Fruit fly (Drosophila melanogaster) whole organism, embryonic: ENCODE measurements around the gene CG9184.
A peak's percentile ranks its signal among the peaks of the same experiment; 100 is the strongest.

Source experiments
- Atf-2 ChIP-seq: fragments of 200-800 bp; sonication (Bioruptor generic); optimal IDR thresholded peaks from 2 replicates; lab custom pipeline; 2016; ENCODE audit warnings: missing biosample characterization, missing genetic modification characterization
- CG11085 ChIP-seq: fragments of 200-800 bp; sonication (Bioruptor generic); IDR thresholded peaks from 2 replicates; pipeline ENCODE4 v1.3.6; 2022; ENCODE audit warnings: missing biosample characterization, missing genetic modification characterization
- CG12104 ChIP-seq: fragments of 200-800 bp; sonication (Bioruptor generic); optimal IDR thresholded peaks from 3 replicates; lab custom pipeline; 2016; ENCODE audit warnings: missing biosample characterization, missing genetic modification characterization
- CG12155 ChIP-seq: fragments of 200-800 bp; sonication (Bioruptor generic); optimal IDR thresholded peaks from 3 replicates; lab custom pipeline; 2016; ENCODE audit warnings: missing biosample characterization, missing genetic modification characterization
- CG14441 ChIP-seq: fragments of 200-800 bp; sonication (Bioruptor generic); IDR thresholded peaks from 2 replicates; pipeline ENCODE4 v1.3.6; 2022; ENCODE audit warnings: missing biosample characterization, missing genetic modification characterization
- CG14965 ChIP-seq: fragments of 200-800 bp; sonication (Bioruptor generic); optimal IDR thresholded peaks from 2 replicates; lab custom pipeline; 2016; ENCODE audit warnings: missing biosample characterization, missing genetic modification characterization, borderline replicate concordance
- CG17912 ChIP-seq: fragments of 200-800 bp; sonication (Bioruptor generic); optimal IDR thresholded peaks from 2 replicates; lab custom pipeline; 2018; ENCODE audit warnings: missing biosample characterization, mild to moderate bottlenecking, missing genetic modification characterization
- CG34422 ChIP-seq: fragments of 200-800 bp; sonication (Bioruptor generic); IDR thresholded peaks from 3 replicates; pipeline ENCODE4 v1.3.6; 2022; ENCODE audit warnings: missing biosample characterization, missing genetic modification characterization
- CG42726 ChIP-seq: fragments of 200-800 bp; sonication (Bioruptor generic); IDR thresholded peaks from 2 replicates; pipeline ENCODE4 v1.3.6; 2022; ENCODE audit warnings: missing biosample characterization, missing genetic modification characterization; ENCODE audit not compliant: partially characterized antibody
- CG7928 ChIP-seq: fragments of 200-800 bp; sonication (Bioruptor generic); optimal IDR thresholded peaks from 2 replicates; lab custom pipeline; 2017; ENCODE audit warnings: missing biosample characterization, mild to moderate bottlenecking, missing genetic modification characterization
- CG7987 ChIP-seq: fragments of 200-800 bp; sonication (Bioruptor generic); optimal IDR thresholded peaks from 2 replicates; lab custom pipeline; 2018; ENCODE audit warnings: missing biosample characterization, mild to moderate bottlenecking, missing genetic modification characterization, moderate library complexity
- CG9215 ChIP-seq: fragments of 200-800 bp; sonication (Bioruptor generic); IDR thresholded peaks from 2 replicates; pipeline ENCODE4 v1.3.6; 2022; ENCODE audit warnings: missing biosample characterization, missing genetic modification characterization
- CG9797 ChIP-seq: fragments of 200-800 bp; sonication (Bioruptor generic); optimal IDR thresholded peaks from 3 replicates; lab custom pipeline; 2018; ENCODE audit warnings: missing biosample characterization, mild to moderate bottlenecking, missing genetic modification characterization
- CG9817 ChIP-seq: fragments of 200-800 bp; sonication (Bioruptor generic); optimal IDR thresholded peaks from 2 replicates; lab custom pipeline; 2018; ENCODE audit warnings: missing biosample characterization, mild to moderate bottlenecking, missing genetic modification characterization, moderate library complexity
- CG9876 ChIP-seq: fragments of 200-800 bp; sonication (Bioruptor generic); optimal IDR thresholded peaks from 2 replicates; lab custom pipeline; 2016; ENCODE audit warnings: missing biosample characterization, missing genetic modification characterization
- D ChIP-seq, 2 experiments: fragments of 200-800 bp in 1 of 2; fragments of >200 bp in 1 of 2; sonication (Bioruptor generic) in 1 of 2; optimal IDR thresholded peaks; 2 replicates in 1 of 2; 3 replicates in 1 of 2; lab custom pipeline; 2017; ENCODE audit warnings: mild to moderate bottlenecking in 1 of 2, missing biosample characterization in 1 of 2, missing genetic modification characterization in 1 of 2, missing genetic modification reagents in 1 of 2
- Doc2 ChIP-seq: fragments of 200-800 bp; sonication (Bioruptor generic); IDR thresholded peaks from 2 replicates; pipeline ENCODE4 v1.3.6; 2022; ENCODE audit warnings: missing biosample characterization, missing genetic modification characterization
- Dp ChIP-seq: fragments of 200-800 bp; sonication (Bioruptor generic); optimal IDR thresholded peaks from 2 replicates; lab custom pipeline; 2018; ENCODE audit warnings: missing biosample characterization, mild to moderate bottlenecking, missing genetic modification characterization, moderate library complexity
- Ets65A ChIP-seq: fragments of 200-800 bp; sonication (Bioruptor generic); peaks from one replicate; lab custom pipeline; 2016; ENCODE audit warnings: missing biosample characterization, missing genetic modification characterization
- Fer3 ChIP-seq: fragments of 200-800 bp; sonication (Bioruptor generic); optimal IDR thresholded peaks from 2 replicates; lab custom pipeline; 2018; ENCODE audit warnings: missing biosample characterization, mild to moderate bottlenecking, missing genetic modification characterization, moderate library complexity
- Gug ChIP-seq: fragments of 200-800 bp; sonication (Bioruptor generic); IDR thresholded peaks from 4 replicates; pipeline ENCODE4 v1.3.6; 2022; ENCODE audit warnings: missing biosample characterization, missing genetic modification characterization
- Hmr ChIP-seq: fragments of 200-800 bp; sonication (Bioruptor generic); optimal IDR thresholded peaks from 3 replicates; lab custom pipeline; 2017; ENCODE audit warnings: mild to moderate bottlenecking, missing biosample characterization, missing genetic modification reagents, missing genetic modification characterization
- Hmx ChIP-seq: fragments of 200-800 bp; sonication (Bioruptor generic); optimal IDR thresholded peaks from 2 replicates; lab custom pipeline; 2016; ENCODE audit warnings: missing biosample characterization, missing genetic modification characterization
- Myb ChIP-seq: fragments of 200-800 bp; sonication (Bioruptor generic); optimal IDR thresholded peaks from 2 replicates; lab custom pipeline; 2016; ENCODE audit warnings: missing biosample characterization, missing genetic modification characterization
- NC2α ChIP-seq: fragments of 200-800 bp; sonication (Bioruptor generic); optimal IDR thresholded peaks from 2 replicates; lab custom pipeline; 2016; ENCODE audit warnings: missing biosample characterization, missing genetic modification characterization
- NK7.1 ChIP-seq: fragments of 200-800 bp; sonication (Bioruptor generic); optimal IDR thresholded peaks from 3 replicates; lab custom pipeline; 2016; ENCODE audit warnings: missing biosample characterization, missing genetic modification characterization
- Neu2 ChIP-seq: fragments of 200-800 bp; sonication (Bioruptor generic); optimal IDR thresholded peaks from 3 replicates; lab custom pipeline; 2016; ENCODE audit warnings: missing biosample characterization, missing genetic modification characterization, borderline replicate concordance
- Nf-YC ChIP-seq: fragments of 200-800 bp; optimal IDR thresholded peaks from 3 replicates; lab custom pipeline; 2019; ENCODE audit warnings: missing biosample characterization, mild to moderate bottlenecking, missing genetic modification characterization, moderate library complexity
- Pdp1 ChIP-seq, 2 experiments: fragments of 200-800 bp; sonication (Bioruptor generic); optimal IDR thresholded peaks; 3 replicates each; lab custom pipeline; 2016; ENCODE audit warnings: missing biosample characterization in 2 of 2, missing genetic modification characterization in 2 of 2, mild to moderate bottlenecking in 1 of 2, moderate library complexity in 1 of 2
- al ChIP-seq: fragments of 200-800 bp; sonication (Bioruptor generic); IDR thresholded peaks from 2 replicates; pipeline ENCODE4 v1.3.6; 2022; ENCODE audit warnings: missing biosample characterization, missing genetic modification characterization
- ash1 ChIP-seq: fragments of 200-800 bp; sonication (Bioruptor generic); optimal IDR thresholded peaks from 2 replicates; lab custom pipeline; 2018; ENCODE audit warnings: missing biosample characterization, mild to moderate bottlenecking, missing genetic modification characterization
- az2 ChIP-seq: fragments of 200-800 bp; sonication (Bioruptor generic); optimal IDR thresholded peaks from 3 replicates; lab custom pipeline; 2016; ENCODE audit warnings: missing biosample characterization, missing genetic modification characterization
- dm ChIP-seq: fragments of 200-800 bp; sonication (Bioruptor generic); optimal IDR thresholded peaks from 3 replicates; lab custom pipeline; 2016; ENCODE audit warnings: missing biosample characterization, missing genetic modification characterization
- dmrt11E ChIP-seq: fragments of 200-800 bp; sonication (Bioruptor generic); optimal IDR thresholded peaks from 3 replicates; lab custom pipeline; 2018; ENCODE audit warnings: missing biosample characterization, mild to moderate bottlenecking, missing genetic modification characterization, moderate library complexity
- dmrt99B ChIP-seq: fragments of 200-800 bp; sonication (Bioruptor generic); optimal IDR thresholded peaks from 2 replicates; lab custom pipeline; 2018; ENCODE audit warnings: missing biosample characterization, mild to moderate bottlenecking, missing genetic modification characterization, moderate library complexity
- esg ChIP-seq: fragments of 200-800 bp; sonication (Bioruptor generic); conservative IDR thresholded peaks from 2 replicates; pipeline ENCODE4 v1.3.6; 2022; ENCODE audit warnings: missing biosample characterization, missing genetic modification characterization
- gsb-n ChIP-seq: fragments of 200-800 bp; sonication (Bioruptor generic); optimal IDR thresholded peaks from 3 replicates; lab custom pipeline; 2018; ENCODE audit warnings: missing biosample characterization, mild to moderate bottlenecking, missing genetic modification characterization
- insv ChIP-seq, 2 experiments: fragments of 200-800 bp; sonication (Bioruptor generic); optimal IDR thresholded peaks; 3 replicates each; lab custom pipeline; 2016 to 2018; ENCODE audit warnings: missing biosample characterization in 2 of 2, missing genetic modification characterization in 2 of 2
- kay ChIP-seq: fragments of 200-800 bp; sonication (Bioruptor generic); optimal IDR thresholded peaks from 2 replicates; lab custom pipeline; 2016; ENCODE audit warnings: missing biosample characterization, missing genetic modification characterization
- klu ChIP-seq: fragments of 200-800 bp; sonication (Bioruptor generic); IDR thresholded peaks from 2 replicates; pipeline ENCODE4 v1.3.6; 2022; ENCODE audit warnings: missing biosample characterization, missing genetic modification characterization
- lilli ChIP-seq: fragments of 200-800 bp; sonication (Bioruptor generic); optimal IDR thresholded peaks from 3 replicates; lab custom pipeline; 2016; ENCODE audit warnings: missing biosample characterization, missing genetic modification characterization
- otp ChIP-seq: fragments of 200-800 bp; sonication (Bioruptor generic); IDR thresholded peaks from 3 replicates; pipeline ENCODE4, ENCODE4 v1.3.6; 2022; ENCODE audit warnings: missing biosample characterization, missing genetic modification characterization
- phol ChIP-seq: fragments of 200-800 bp; sonication (Bioruptor generic); optimal IDR thresholded peaks from 3 replicates; lab custom pipeline; 2018; ENCODE audit warnings: missing biosample characterization, mild to moderate bottlenecking, missing genetic modification characterization, moderate library complexity
- row ChIP-seq: fragments of 200-800 bp; sonication (Bioruptor generic); IDR thresholded peaks from 3 replicates; pipeline ENCODE4 v1.3.6; 2022; ENCODE audit warnings: missing biosample characterization, missing genetic modification characterization
- schlank ChIP-seq: fragments of 200-800 bp; sonication (Bioruptor generic); optimal IDR thresholded peaks from 2 replicates; lab custom pipeline; 2018; ENCODE audit warnings: missing biosample characterization, mild to moderate bottlenecking, missing genetic modification characterization
- slbo ChIP-seq: fragments of 200-800 bp; sonication (Bioruptor generic); IDR thresholded peaks from 2 replicates; pipeline ENCODE4 v1.3.6; 2022; ENCODE audit warnings: missing biosample characterization, missing genetic modification characterization
- so ChIP-seq: fragments of 200-800 bp; sonication (Bioruptor generic); IDR thresholded peaks from 3 replicates; pipeline ENCODE4 v1.3.6; 2022; ENCODE audit warnings: missing biosample characterization, missing genetic modification characterization
- sqz ChIP-seq: fragments of 200-800 bp; sonication (Bioruptor generic); optimal IDR thresholded peaks from 3 replicates; lab custom pipeline; 2018; ENCODE audit warnings: missing biosample characterization, mild to moderate bottlenecking, missing genetic modification characterization
- unpg ChIP-seq: fragments of 200-800 bp; sonication (Bioruptor generic); optimal IDR thresholded peaks from 3 replicates; lab custom pipeline; 2018; ENCODE audit warnings: missing biosample characterization, mild to moderate bottlenecking, missing genetic modification characterization, moderate library complexity
- usp ChIP-seq: fragments of >200 bp; optimal IDR thresholded peaks from 2 replicates; lab custom pipeline; 2017; ENCODE audit warnings: missing biosample characterization, missing genetic modification characterization

CG9184 gene

DNA sequence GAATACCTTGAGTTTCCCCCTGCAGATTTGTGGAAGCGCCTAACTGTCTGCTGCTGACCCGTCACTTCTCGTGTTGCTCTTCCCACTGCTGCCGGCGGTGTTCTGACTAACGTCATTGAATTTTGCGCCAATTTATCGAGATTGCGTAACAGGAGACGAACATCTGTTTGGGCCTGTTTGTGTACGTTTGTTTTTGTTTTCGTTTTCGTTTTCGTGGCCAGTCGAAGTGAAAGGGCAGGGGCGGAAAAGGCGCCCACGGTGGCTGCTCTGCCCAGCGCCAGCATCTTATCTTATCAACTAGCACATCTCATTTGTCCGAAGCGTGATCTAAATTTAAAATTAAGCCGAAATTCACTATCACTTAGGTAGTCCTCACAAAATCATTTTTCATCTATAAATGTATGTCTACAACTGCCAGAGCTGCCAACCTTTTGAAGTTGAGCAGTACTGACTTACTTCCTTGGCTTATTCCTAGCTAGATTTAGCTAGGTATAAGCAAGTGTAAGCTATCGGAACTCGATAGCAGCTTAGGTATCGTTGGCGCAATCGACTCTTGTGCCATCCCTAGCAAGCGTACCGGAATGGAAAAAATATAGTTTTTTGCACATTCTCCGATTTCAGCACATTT is 15.5 kb downstream of the CG9184 start, which contains the start of the genes Ctr9 and Nt5a (continued):
- TF ChIP-seq esg (GFP tag; lab: Robert Waterston, UW), result no peak
- TF ChIP-seq CG34422, result peak; percentile 84
- TF ChIP-seq CG9215, result peak; percentile 44
- peak; percentile 65 for TF ChIP-seq CG9817 (tag; lab: Kevin White, UChicago)
- TF ChIP-seq NK7.1 (GFP tag; lab: Kevin White, UChicago), result peak; percentile 28
- TF ChIP-seq al (GFP tag; lab: Robert Waterston, UW), result peak; percentile 32; the same call in 1 of the 2 replicates
- TF ChIP-seq Pdp1 (GFP tag; optimal IDR thresholded peaks at IDR 0.05; lab: Kevin White, UChicago), result peak; percentile 53 to 100
- peak; percentile 44 for TF ChIP-seq CG9876 (GFP tag; lab: Kevin White, UChicago)
- TF ChIP-seq CG12104 (GFP tag; lab: Kevin White, UChicago), result no peak
- TF ChIP-seq unpg (GFP tag; lab: Kevin White, UChicago), result no peak
- TF ChIP-seq dmrt11E (tag; lab: Kevin White, UChicago), result peak; percentile 31
- TF ChIP-seq CG14965 (GFP tag; lab: Kevin White, UChicago), result no peak
- TF ChIP-seq Doc2 (GFP tag; lab: Robert Waterston, UW), result no peak
- peak; percentile 90 for TF ChIP-seq Ets65A (GFP tag; lab: Kevin White, UChicago)
- TF ChIP-seq row, result peak; percentile 85
- TF ChIP-seq Fer3 (tag; lab: Kevin White, UChicago), result peak; percentile 36
- TF ChIP-seq usp (GFP tag; lab: Kevin White, UChicago), result no peak
- TF ChIP-seq Hmx, result no peak
- peak; percentile 41; the same call in 1 of the 4 replicates for TF ChIP-seq Gug (GFP tag; lab: Robert Waterston, UW)
- peak; percentile 54 for TF ChIP-seq dm (GFP tag; lab: Kevin White, UChicago)
- no peak for TF ChIP-seq NC2α (GFP tag; lab: Kevin White, UChicago)
- TF ChIP-seq az2 (GFP tag; lab: Kevin White, UChicago), result peak; percentile 31
- no peak for TF ChIP-seq CG11085 (GFP tag; lab: Robert Waterston, UW)
- no peak for TF ChIP-seq Hmr (GFP tag; lab: Kevin White, UChicago)
- TF ChIP-seq CG14441, result no peak
- TF ChIP-seq Atf-2 (GFP tag; lab: Kevin White, UChicago), result no peak
- peak; percentile 42 for TF ChIP-seq CG7987
- peak; percentile 45 for TF ChIP-seq CG7928 (GFP tag; lab: Kevin White, UChicago)
- TF ChIP-seq schlank, result no peak
- peak; percentile 16; the same call in 1 of the 2 replicates for TF ChIP-seq CG42726 (GFP tag; lab: Robert Waterston, UW)
- no peak for TF ChIP-seq Nf-YC (tag; lab: Kevin White, UChicago)
- no peak for TF ChIP-seq otp (GFP tag; lab: Robert Waterston, UW)
- peak; percentile 55 for TF ChIP-seq Dp (GFP tag; lab: Kevin White, UChicago)
- TF ChIP-seq Myb (GFP tag; lab: Kevin White, UChicago), result peak; percentile 72
- TF ChIP-seq slbo (GFP tag; lab: Robert Waterston, UW), result peak; percentile 80
- TF ChIP-seq Neu2 (GFP tag; lab: Kevin White, UChicago), result no peak
- peak; percentile 53 for TF ChIP-seq CG17912 (GFP tag; lab: Kevin White, UChicago)
- peak; percentile 37 for TF ChIP-seq CG9797
- TF ChIP-seq lilli (GFP tag; lab: Kevin White, UChicago), result peak; percentile 85
- TF ChIP-seq sqz (GFP tag; lab: Kevin White, UChicago), result no peak
- no peak for TF ChIP-seq klu (GFP tag; lab: Robert Waterston, UW)
- peak; percentile 5 for TF ChIP-seq ash1
- TF ChIP-seq dmrt99B (tag; lab: Kevin White, UChicago), result no peak
- TF ChIP-seq insv (GFP tag; optimal IDR thresholded peaks at IDR 0.05; lab: Kevin White, UChicago), result peak in 1 of 2 experiments; percentile 71
- TF ChIP-seq CG12155 (GFP tag; lab: Kevin White, UChicago), result peak; percentile 52
- TF ChIP-seq phol (tag; lab: Kevin White, UChicago), result peak; percentile 47
- no peak for TF ChIP-seq gsb-n (tag; lab: Kevin White, UChicago)
- peak; percentile 36 for TF ChIP-seq kay (GFP tag; lab: Kevin White, UChicago)
- TF ChIP-seq so (GFP tag; lab: Robert Waterston, UW), result no peak
- no peak for TF ChIP-seq D (optimal IDR thresholded peaks at IDR 0.05; lab: Kevin White, UChicago)
- no peak for TF ChIP-seq D (GFP tag; optimal IDR thresholded peaks at IDR 0.05; lab: Kevin White, UChicago)
